Worm (Caenorhabditis elegans): ENCODE measurements around the gene F56D2.5.

ce11 chrIII:5568265-5568664 lies 13.0 kb downstream of the F56D2.5 start:
- no peak for TF ChIP-seq C06A6.2 (GFP tag; conservative IDR thresholded peaks at IDR 0.05)
- no peak for TF ChIP-seq pha-4 (tag; optimal IDR thresholded peaks at IDR 0.05)

All from whole organism, young adult.